Worm (Caenorhabditis elegans) whole organism, L2 larva: ENCODE data around the gene Y94H6A.10.

Source experiments
- egl-27 ChIP-seq: sonication (generic microtip); optimal IDR thresholded peaks from 3 replicates; lab custom pipeline; 2017; ENCODE audit warnings: missing biosample characterization, missing genetic modification reagents, missing genetic modification characterization
- lin-11 ChIP-seq: fragments of 150-350 bp; sonication (generic microtip); optimal IDR thresholded peaks from 2 replicates; lab custom pipeline; 2014; ENCODE audit warnings: missing biosample characterization, missing genetic modification characterization, inconsistent platforms, mixed read lengths
- snpc-4 ChIP-seq: fragments of 150-350 bp; optimal IDR thresholded peaks from 2 replicates; lab custom pipeline; 2014; ENCODE audit warnings: missing biosample characterization, missing genetic modification characterization
- unc-62 ChIP-seq: fragments of 150-350 bp; optimal IDR thresholded peaks from 2 replicates; lab custom pipeline; 2014; ENCODE audit warnings: missing biosample characterization, missing genetic modification reagents, missing genetic modification characterization
- ztf-11 ChIP-seq: sonication (generic microtip); optimal IDR thresholded peaks from 2 replicates; lab custom pipeline; 2017; ENCODE audit warnings: missing biosample characterization, missing genetic modification characterization

DNA sequence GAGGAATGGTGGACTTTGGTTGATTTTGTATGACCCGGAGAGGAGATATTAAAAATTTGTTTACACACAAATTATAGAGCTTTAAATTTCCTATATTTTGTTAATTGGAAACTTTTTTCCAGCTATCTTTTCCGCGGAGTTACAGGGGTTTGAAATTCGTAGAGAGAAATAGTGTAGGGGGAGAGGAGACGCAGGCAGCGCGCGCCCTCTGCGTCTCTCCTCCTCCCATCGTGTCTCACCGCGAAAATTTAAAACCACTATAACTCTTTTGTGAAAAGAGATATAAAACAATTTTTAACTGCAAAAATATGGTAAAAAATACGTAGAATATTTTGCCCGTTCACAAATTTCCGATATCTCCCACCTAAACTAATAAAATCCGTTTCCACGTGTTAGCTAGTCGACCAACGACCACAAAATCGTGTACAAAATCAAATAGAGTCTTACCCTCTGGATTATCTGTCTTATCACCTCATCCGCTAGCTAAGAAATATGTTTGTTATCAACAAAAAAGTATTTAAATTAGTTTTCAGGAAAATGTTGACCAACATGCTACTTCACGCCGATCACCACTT, 32.1 kb upstream of the Y94H6A.10 start, which contains the start of gene nhr-277:
- no peak for TF ChIP-seq snpc-4 (tag; lab: Kevin White, UChicago)
- TF ChIP-seq unc-62 (GFP tag; lab: Kevin White, UChicago), result no peak
- TF ChIP-seq egl-27 (tag; lab: Kevin White, UChicago), result no peak
- TF ChIP-seq lin-11 (tag; lab: Kevin White, UChicago), result no peak
- no peak for TF ChIP-seq ztf-11 (tag; lab: Kevin White, UChicago)
